Worm (Caenorhabditis elegans) whole organism, L3 larva: Measurements from ENCODE around the gene ilkp-1.

Experiments used
- R02D3.7 ChIP-seq: fragments of 150-350 bp; optimal IDR thresholded peaks from 2 replicates; lab custom pipeline; 2014; ENCODE audit warnings: missing biosample characterization, missing genetic modification characterization
- ZK546.5 ChIP-seq: sonication (generic microtip); optimal IDR thresholded peaks from 2 replicates; lab custom pipeline; 2017; ENCODE audit warnings: missing biosample characterization, missing genetic modification characterization
- aly-2 ChIP-seq: fragments of 150-350 bp; optimal IDR thresholded peaks from 2 replicates; lab custom pipeline; 2014; ENCODE audit warnings: missing biosample characterization, missing genetic modification characterization
- ama-1 ChIP-seq: fragments of 150-350 bp; optimal IDR thresholded peaks from 2 replicates; lab custom pipeline; 2018
- ceh-16 ChIP-seq: sonication (generic microtip); optimal IDR thresholded peaks from 2 replicates; lab custom pipeline; 2017; ENCODE audit warnings: missing biosample characterization, missing genetic modification characterization
- ceh-82 ChIP-seq: fragments of 150-350 bp; optimal IDR thresholded peaks from 2 replicates; lab custom pipeline; 2014; ENCODE audit warnings: missing biosample characterization, missing genetic modification characterization
- ceh-9 ChIP-seq: sonication (generic microtip); optimal IDR thresholded peaks from 2 replicates; lab custom pipeline; 2018; ENCODE audit warnings: missing biosample characterization, missing genetic modification characterization
- egl-27 ChIP-seq: sonication (generic microtip); optimal IDR thresholded peaks from 4 replicates; lab custom pipeline; 2017; ENCODE audit warnings: missing biosample characterization, missing genetic modification reagents, missing genetic modification characterization
- egl-5 ChIP-seq: fragments of 150-350 bp; optimal IDR thresholded peaks from 2 replicates; lab custom pipeline; 2017; ENCODE audit warnings: missing biosample characterization, missing genetic modification reagents, missing genetic modification characterization, inconsistent platforms
- elt-1 ChIP-seq: fragments of 150-350 bp; optimal IDR thresholded peaks from 2 replicates; lab custom pipeline; 2014; ENCODE audit warnings: missing biosample characterization, missing genetic modification characterization
- elt-2 ChIP-seq: sonication (generic microtip); optimal IDR thresholded peaks from 2 replicates; lab custom pipeline; 2016; ENCODE audit warnings: missing genetic modification reagents, mild to moderate bottlenecking, missing genetic modification characterization, missing compliant biosample characterization
- elt-3 ChIP-seq, 3 experiments: fragments of 150-350 bp in 1 of 3; sonication (generic microtip) in 2 of 3; optimal IDR thresholded peaks; 2 replicates in 2 of 3; 4 replicates in 1 of 3; lab custom pipeline; 2014 to 2017; ENCODE audit warnings: missing biosample characterization in 3 of 3, missing genetic modification characterization in 3 of 3
- fkh-2 ChIP-seq: fragments of 150-350 bp; optimal IDR thresholded peaks from 2 replicates; lab custom pipeline; 2014; ENCODE audit warnings: missing biosample characterization, missing genetic modification reagents, missing genetic modification characterization
- fos-1 ChIP-seq: fragments of 150-350 bp; optimal IDR thresholded peaks from 2 replicates; lab custom pipeline; 2014; ENCODE audit warnings: missing biosample characterization, missing genetic modification characterization
- hmg-11 ChIP-seq: sonication (generic microtip); optimal IDR thresholded peaks from 2 replicates; lab custom pipeline; 2016; ENCODE audit warnings: missing genetic modification characterization, missing compliant biosample characterization
- lin-15B ChIP-seq: fragments of 150-350 bp; optimal IDR thresholded peaks from 2 replicates; lab custom pipeline; 2014; ENCODE audit warnings: missing biosample characterization, missing genetic modification characterization
- lin-39 ChIP-seq: fragments of 150-350 bp; optimal IDR thresholded peaks from 2 replicates; lab custom pipeline; 2018; ENCODE audit warnings: missing biosample characterization, missing genetic modification reagents, missing genetic modification characterization
- lsy-12 ChIP-seq: sonication (generic microtip); optimal IDR thresholded peaks from 2 replicates; lab custom pipeline; 2016; ENCODE audit warnings: mild to moderate bottlenecking, missing genetic modification characterization, missing compliant biosample characterization
- mdl-1 ChIP-seq: fragments of 150-350 bp; optimal IDR thresholded peaks from 2 replicates; lab custom pipeline; 2014; ENCODE audit warnings: missing biosample characterization, missing genetic modification characterization
- mml-1 ChIP-seq: fragments of 150-350 bp; sonication (generic microtip); optimal IDR thresholded peaks from 3 replicates; lab custom pipeline; 2014; ENCODE audit warnings: missing biosample characterization, missing genetic modification characterization
- nfya-1 ChIP-seq: sonication (generic microtip); optimal IDR thresholded peaks from 2 replicates; lab custom pipeline; 2017; ENCODE audit warnings: missing genetic modification characterization, mild to moderate bottlenecking, missing compliant biosample characterization, antibody characterized with exemption, moderate library complexity; ENCODE audit not compliant: insufficient read depth
- nhr-11 ChIP-seq: fragments of 150-350 bp; optimal IDR thresholded peaks from 2 replicates; lab custom pipeline; 2014; ENCODE audit warnings: missing biosample characterization, missing genetic modification characterization
- nhr-12 ChIP-seq: fragments of 150-350 bp; optimal IDR thresholded peaks from 2 replicates; lab custom pipeline; 2014; ENCODE audit warnings: missing biosample characterization, missing genetic modification characterization
- nhr-23 ChIP-seq: fragments of 150-350 bp; optimal IDR thresholded peaks from 2 replicates; lab custom pipeline; 2014; ENCODE audit warnings: missing biosample characterization, missing genetic modification reagents, missing genetic modification characterization
- nhr-237 ChIP-seq: fragments of 150-350 bp; optimal IDR thresholded peaks from 2 replicates; lab custom pipeline; 2014; ENCODE audit warnings: missing biosample characterization, missing genetic modification characterization
- nhr-25 ChIP-seq: sonication (generic microtip); optimal IDR thresholded peaks from 2 replicates; lab custom pipeline; 2017; ENCODE audit warnings: missing biosample characterization, missing genetic modification characterization
- nhr-28 ChIP-seq: fragments of 150-350 bp; optimal IDR thresholded peaks from 2 replicates; lab custom pipeline; 2014; ENCODE audit warnings: missing biosample characterization, missing genetic modification characterization
- nhr-43 ChIP-seq: sonication (generic microtip); optimal IDR thresholded peaks from 2 replicates; lab custom pipeline; 2016; ENCODE audit warnings: mild to moderate bottlenecking, missing genetic modification characterization, missing compliant biosample characterization; ENCODE audit not compliant: poor library complexity, severe bottlenecking
- nhr-67 ChIP-seq: fragments of 150-350 bp; optimal IDR thresholded peaks from 2 replicates; lab custom pipeline; 2014; ENCODE audit warnings: missing biosample characterization, missing genetic modification characterization
- nhr-76 ChIP-seq: fragments of 150-350 bp; sonication (generic microtip); optimal IDR thresholded peaks from 5 replicates; lab custom pipeline; 2014; ENCODE audit warnings: missing biosample characterization, missing genetic modification characterization
- nhr-77 ChIP-seq: fragments of 150-350 bp; optimal IDR thresholded peaks from 2 replicates; lab custom pipeline; 2014; ENCODE audit warnings: missing biosample characterization, missing genetic modification characterization
- pha-4 ChIP-seq: fragments of 150-350 bp; optimal IDR thresholded peaks from 2 replicates; lab custom pipeline; 2014; ENCODE audit warnings: missing biosample characterization, missing genetic modification reagents, missing genetic modification characterization
- pqm-1 ChIP-seq: fragments of 150-350 bp; optimal IDR thresholded peaks from 2 replicates; lab custom pipeline; 2017; ENCODE audit warnings: missing biosample characterization, missing genetic modification characterization, inconsistent platforms
- sea-2 ChIP-seq: fragments of 150-350 bp; sonication (generic microtip); optimal IDR thresholded peaks from 4 replicates; lab custom pipeline; 2014; ENCODE audit warnings: missing biosample characterization, missing genetic modification reagents, missing genetic modification characterization
- skn-1 ChIP-seq: fragments of 150-350 bp; optimal IDR thresholded peaks from 2 replicates; lab custom pipeline; 2014; ENCODE audit warnings: missing biosample characterization, missing genetic modification characterization
- snpc-4 ChIP-seq: fragments of 150-350 bp; optimal IDR thresholded peaks from 2 replicates; lab custom pipeline; 2014; ENCODE audit warnings: missing biosample characterization, missing genetic modification characterization
- tbx-2 ChIP-seq: sonication (generic microtip); optimal IDR thresholded peaks from 2 replicates; lab custom pipeline; 2016; ENCODE audit warnings: mild to moderate bottlenecking, missing genetic modification characterization, missing compliant biosample characterization
- unc-62 ChIP-seq: fragments of 150-350 bp; sonication (generic microtip); optimal IDR thresholded peaks from 4 replicates; lab custom pipeline; 2014; ENCODE audit warnings: missing biosample characterization, missing genetic modification reagents, missing genetic modification characterization
- zag-1 ChIP-seq: fragments of 150-350 bp; optimal IDR thresholded peaks from 2 replicates; lab custom pipeline; 2014; ENCODE audit warnings: missing biosample characterization, missing genetic modification characterization
- ztf-11 ChIP-seq: fragments of 150-350 bp; optimal IDR thresholded peaks from 2 replicates; lab custom pipeline; 2014; ENCODE audit warnings: missing biosample characterization, missing genetic modification characterization
- ztf-4 ChIP-seq: fragments of 150-350 bp; optimal IDR thresholded peaks from 2 replicates; lab custom pipeline; 2014; ENCODE audit warnings: missing biosample characterization, missing genetic modification characterization

The ilkp-1 gene

ce11 chrII:11015734-11016133, 34.3 kb upstream of the ilkp-1 start:
- TF ChIP-seq snpc-4 (tag; lab: Kevin White, UChicago), result no peak
- TF ChIP-seq nhr-43 (tag; lab: Kevin White, UChicago), result peak; percentile 26

- TF ChIP-seq nfya-1 (tag; lab: Kevin White, UChicago), result peak; percentile 17
- TF ChIP-seq ceh-16, result peak; percentile 8
- TF ChIP-seq ceh-82 (tag; lab: Kevin White, UChicago), result no peak
Measured at ce11 chrII:11016435-11016834, 33.6 kb upstream of the ilkp-1 start.

ce11 chrII:11016835-11016883, 33.4 kb upstream of the ilkp-1 start, which contains the start of gene ram-2:
Gene ram-2 (minus strand): TSS chrII:11016881.
- TF ChIP-seq lsy-12 (tag; lab: Kevin White, UChicago) (no peak), nhr-25 (tag; lab: Kevin White, UChicago) (peak; percentile 68)
- TF ChIP-seq, all 47 proteins: peak for 1

ce11 chrII:11016884-11017283, 33.2 kb upstream of the ilkp-1 start:
- peak; percentile 51 for TF ChIP-seq nhr-25 (tag; lab: Kevin White, UChicago)
- TF ChIP-seq pha-4 (tag; lab: Kevin White, UChicago), result no peak
- TF ChIP-seq elt-1 (tag; lab: Kevin White, UChicago), result peak; percentile 85
- TF ChIP-seq, all 47 proteins: peak for 2

ce11 chrII:11020707-11021106, 29.3 kb upstream of the ilkp-1 start:
- peak; percentile 76 for TF ChIP-seq elt-1 (tag; lab: Kevin White, UChicago)
- no peak for TF ChIP-seq fos-1 (tag; lab: Kevin White, UChicago)
- TF ChIP-seq nhr-25 (tag; lab: Kevin White, UChicago), result peak; percentile 59
- TF ChIP-seq nhr-43 (tag; lab: Kevin White, UChicago), result no peak

- TF ChIP-seq ztf-4 (tag; lab: Kevin White, UChicago), result no peak
- TF ChIP-seq nhr-43 (tag; lab: Kevin White, UChicago), result peak; percentile 24
- no peak for TF ChIP-seq unc-62 (GFP tag; lab: Kevin White, UChicago)
- TF ChIP-seq sea-2 (GFP tag; lab: Kevin White, UChicago), result no peak
- no peak for TF ChIP-seq mml-1 (tag; lab: Kevin White, UChicago)
- no peak for TF ChIP-seq lsy-12 (tag; lab: Kevin White, UChicago)
- no peak for TF ChIP-seq mdl-1
- TF ChIP-seq hmg-11 (tag; lab: Kevin White, UChicago), result peak; percentile 42
- TF ChIP-seq tbx-2 (tag; lab: Kevin White, UChicago), result no peak
- no peak for TF ChIP-seq nhr-67 (tag; lab: Kevin White, UChicago)
- TF ChIP-seq lin-15B, result peak; percentile 54
- TF ChIP-seq egl-5 (tag; lab: Kevin White, UChicago), result peak; percentile 22
- TF ChIP-seq ceh-9 (tag; lab: Kevin White, UChicago), result no peak
- TF ChIP-seq pha-4 (tag; lab: Kevin White, UChicago), result no peak
- TF ChIP-seq nhr-76 (tag; lab: Kevin White, UChicago), result no peak
- TF ChIP-seq nhr-23, result peak; percentile 70
- no peak for TF ChIP-seq elt-2 (tag; lab: Kevin White, UChicago)
- TF ChIP-seq elt-3 (tag; optimal IDR thresholded peaks at IDR 0.05; lab: Kevin White, UChicago), result no peak
- no peak for TF ChIP-seq ZK546.5 (tag; lab: Kevin White, UChicago)
- TF ChIP-seq nhr-237 (tag; lab: Kevin White, UChicago), result no peak
- no peak for TF ChIP-seq ceh-16
- no peak for TF ChIP-seq aly-2 (tag; lab: Kevin White, UChicago)
- peak; percentile 26 for TF ChIP-seq snpc-4 (tag; lab: Kevin White, UChicago)
- TF ChIP-seq elt-1 (tag; lab: Kevin White, UChicago), result no peak
- TF ChIP-seq nhr-12, result no peak
- TF ChIP-seq fos-1 (tag; lab: Kevin White, UChicago), result no peak
- no peak for TF ChIP-seq zag-1
- TF ChIP-seq fkh-2 (tag; lab: Kevin White, UChicago), result no peak
- TF ChIP-seq ama-1 (lab: Kevin White, UChicago), result no peak
- TF ChIP-seq skn-1, result no peak
- TF ChIP-seq nhr-25 (tag; lab: Kevin White, UChicago), result peak; percentile 33
- TF ChIP-seq R02D3.7, result no peak
- TF ChIP-seq ztf-11 (tag; lab: Kevin White, UChicago), result no peak
- TF ChIP-seq nfya-1 (tag; lab: Kevin White, UChicago), result peak; percentile 67
- TF ChIP-seq ceh-82 (tag; lab: Kevin White, UChicago), result no peak
- TF ChIP-seq lin-39 (tag; lab: Kevin White, UChicago), result peak; percentile 45
- no peak for TF ChIP-seq nhr-11 (tag; lab: Kevin White, UChicago)
- TF ChIP-seq nhr-77, result no peak
- no peak for TF ChIP-seq pqm-1 (tag; lab: Kevin White, UChicago)
- TF ChIP-seq egl-27 (tag; lab: Kevin White, UChicago), result no peak
- no peak for TF ChIP-seq nhr-28
Measured at ce11 chrII:11022023-11022422, 28.0 kb upstream of the ilkp-1 start, which contains the start of gene let-858. Gene let-858 (plus strand): TSS chrII:11022370.
